Fruit fly (Drosophila melanogaster) whole organism: ENCODE measurements around the gene msk.

Source experiments
- CG8478 ChIP-seq: fragments of >200 bp; optimal IDR thresholded peaks from 2 replicates; lab custom pipeline; 2018; ENCODE audit warnings: inconsistent platforms
- Dll ChIP-seq: fragments of >200 bp; optimal IDR thresholded peaks from 2 replicates; lab custom pipeline; 2017
- EcR ChIP-seq, 2 experiments: fragments of >200 bp; optimal IDR thresholded peaks; 2 replicates each; lab custom pipeline; 2017; ENCODE audit warnings: missing biosample characterization in 2 of 2, missing genetic modification characterization in 2 of 2, missing genetic modification reagents in 2 of 2
- pan ChIP-seq: fragments of >200 bp; optimal IDR thresholded peaks from 2 replicates; lab custom pipeline; 2017
- psq ChIP-seq: fragments of >200 bp; optimal IDR thresholded peaks from 2 replicates; lab custom pipeline; 2017
- usp ChIP-seq: fragments of >200 bp; optimal IDR thresholded peaks from 2 replicates; lab custom pipeline; 2017; ENCODE audit warnings: missing biosample characterization, missing genetic modification characterization, mixed read lengths

Gene msk

dm6 chr3L:8110171-8110570 is 5.8 kb upstream of the msk start, which contains the start of gene Nulp1:
Gene Nulp1, plus strand, starts transcription at chr3L:8110368.
- TF ChIP-seq EcR (GFP tag; optimal IDR thresholded peaks at IDR 0.05; lab: Kevin White, UChicago) (no peak), psq (lab: Kevin White, UChicago) (no peak), usp (no peak), pan (lab: Kevin White, UChicago) (no peak), Dll (no peak), CG8478 (no peak)

- no peak for TF ChIP-seq usp
- no peak for TF ChIP-seq psq (lab: Kevin White, UChicago)
- no peak for TF ChIP-seq CG8478
- TF ChIP-seq EcR (GFP tag; optimal IDR thresholded peaks at IDR 0.05; lab: Kevin White, UChicago) = no peak
- TF ChIP-seq Dll = no peak
- no peak for TF ChIP-seq pan (lab: Kevin White, UChicago)
Observed at dm6 chr3L:8116809-8117208, 830 bp downstream of the msk start.

dm6 chr3L:8121590-8121989 is 5.6 kb downstream of the msk start, which contains the start of gene ldbr:
Gene ldbr, plus strand, starts transcription at chr3L:8121827.
- TF ChIP-seq usp (no peak), CG8478 (no peak), pan (lab: Kevin White, UChicago) (no peak), EcR (GFP tag; optimal IDR thresholded peaks at IDR 0.05; lab: Kevin White, UChicago) (no peak), Dll (no peak), psq (lab: Kevin White, UChicago) (no peak)

dm6 chr3L:8124481-8125359 is 8.7 kb downstream of the msk start, which contains the start of the genes CG7550 and mRpL36:
Gene CG7550, minus strand, starts transcription at chr3L:8124531.
Gene mRpL36, minus strand, starts transcription at chr3L:8125132.
- TF ChIP-seq EcR (GFP tag; optimal IDR thresholded peaks at IDR 0.05; lab: Kevin White, UChicago) (no peak), Dll (no peak), CG8478 (no peak), pan (lab: Kevin White, UChicago) (no peak)

- no peak for TF ChIP-seq pan (lab: Kevin White, UChicago)
- no peak for TF ChIP-seq usp
- no peak for TF ChIP-seq CG8478
- no peak for TF ChIP-seq Dll
- TF ChIP-seq EcR (GFP tag; optimal IDR thresholded peaks at IDR 0.05; lab: Kevin White, UChicago) = no peak
- TF ChIP-seq psq (lab: Kevin White, UChicago) = no peak
Observed at dm6 chr3L:8127712-8128210, 11.8 kb downstream of the msk start, which contains the start of the genes Cds and Uba2. Gene Cds, plus strand, starts transcription at chr3L:8127762. Gene Uba2, minus strand, starts transcription at chr3L:8127818.

- TF ChIP-seq CG8478 (no peak), psq (lab: Kevin White, UChicago) (no peak), usp (no peak), pan (lab: Kevin White, UChicago) (no peak), Dll (no peak), EcR (GFP tag; optimal IDR thresholded peaks at IDR 0.05; lab: Kevin White, UChicago) (no peak)
Observed at dm6 chr3L:8128396-8129050, 12.5 kb downstream of the msk start.

dm6 chr3L:8137448-8137906 is 21.5 kb downstream of the msk start, which contains the start of the genes Setx and mus301:
Gene Setx, minus strand, starts transcription at chr3L:8137498.
Gene mus301, plus strand, starts transcription at chr3L:8137808.
- TF ChIP-seq Dll (no peak), pan (lab: Kevin White, UChicago) (no peak), EcR (GFP tag; optimal IDR thresholded peaks at IDR 0.05; lab: Kevin White, UChicago) (no peak), psq (lab: Kevin White, UChicago) (no peak), CG8478 (no peak), usp (no peak)

- TF ChIP-seq CG8478 = no peak
- TF ChIP-seq usp = no peak
- no peak for TF ChIP-seq Dll
- no peak for TF ChIP-seq EcR (GFP tag; optimal IDR thresholded peaks at IDR 0.05; lab: Kevin White, UChicago)
- TF ChIP-seq psq (lab: Kevin White, UChicago) = no peak
- TF ChIP-seq pan (lab: Kevin White, UChicago) = no peak
Observed at dm6 chr3L:8150284-8150683, 34.3 kb downstream of the msk start.

dm6 chr3L:8150812-8151211 is 34.8 kb downstream of the msk start:
- no peak for TF ChIP-seq psq (lab: Kevin White, UChicago)
- no peak for TF ChIP-seq EcR (GFP tag; optimal IDR thresholded peaks at IDR 0.05; lab: Kevin White, UChicago)
- no peak for TF ChIP-seq Dll
- TF ChIP-seq pan (lab: Kevin White, UChicago) = no peak
- no peak for TF ChIP-seq usp
- no peak for TF ChIP-seq CG8478

- no peak for TF ChIP-seq pan (lab: Kevin White, UChicago)
- TF ChIP-seq EcR (GFP tag; optimal IDR thresholded peaks at IDR 0.05; lab: Kevin White, UChicago) = no peak
- no peak for TF ChIP-seq psq (lab: Kevin White, UChicago)
- TF ChIP-seq Dll = no peak
- TF ChIP-seq usp = no peak
- TF ChIP-seq CG8478 = no peak
Observed at dm6 chr3L:8151727-8152199, 35.8 kb downstream of the msk start, which contains the start of gene CG13676. Gene CG13676, minus strand, starts transcription at chr3L:8151813.

- TF ChIP-seq Dll (no peak), CG8478 (no peak)
Observed at dm6 chr3L:8153206-8153996, 37.4 kb downstream of the msk start.
